Worm (Caenorhabditis elegans) whole organism, L4 larva: Measurements from ENCODE around the gene nhr-50.

Experiments used
- ceh-82 ChIP-seq: sonication (generic microtip); optimal IDR thresholded peaks from 2 replicates; lab custom pipeline; 2017; ENCODE audit warnings: missing biosample characterization, missing genetic modification characterization
- fos-1 ChIP-seq: fragments of 150-350 bp; optimal IDR thresholded peaks from 2 replicates; lab custom pipeline; 2014; ENCODE audit warnings: missing biosample characterization, missing genetic modification characterization
- lin-39 ChIP-seq: fragments of 150-350 bp; optimal IDR thresholded peaks from 2 replicates; lab custom pipeline; 2014; ENCODE audit warnings: missing biosample characterization, missing genetic modification reagents, missing genetic modification characterization
- mep-1 ChIP-seq: fragments of 150-350 bp; sonication (generic microtip); optimal IDR thresholded peaks from 3 replicates; lab custom pipeline; 2014; ENCODE audit warnings: missing biosample characterization, missing genetic modification characterization
- spr-3 ChIP-seq: fragments of 200-800 bp; sonication (Bioruptor generic); optimal IDR thresholded peaks from 2 replicates; lab custom pipeline; 2018; ENCODE audit warnings: mild to moderate bottlenecking, missing genetic modification characterization, missing compliant biosample characterization
- zag-1 ChIP-seq: fragments of 150-350 bp; optimal IDR thresholded peaks from 2 replicates; lab custom pipeline; 2014; ENCODE audit warnings: missing biosample characterization, missing genetic modification characterization

DNA sequence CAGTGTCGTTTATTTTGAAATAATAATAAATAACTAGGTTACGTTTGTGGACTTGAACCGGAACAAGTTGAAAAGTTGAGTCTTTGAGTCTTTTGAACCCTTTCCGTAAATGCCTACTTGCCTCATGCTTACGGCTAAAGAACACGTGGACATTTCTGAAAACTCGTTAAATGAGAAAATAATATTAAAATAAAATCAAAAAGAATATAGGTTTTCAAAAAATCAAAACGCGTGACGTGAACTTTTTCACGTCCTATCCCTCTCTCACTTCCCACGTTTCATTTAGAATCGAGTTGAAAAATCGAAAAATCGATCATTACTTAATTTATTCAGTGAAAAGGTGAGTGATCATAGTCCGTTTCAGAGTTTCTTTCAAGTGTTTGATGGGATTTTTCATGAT, 48.7 kb upstream of the nhr-50 start, which contains the start of gene best-12:
- TF ChIP-seq mep-1 (tag; lab: Kevin White, UChicago) (no peak), fos-1 (no peak), zag-1 (tag; lab: Kevin White, UChicago) (no peak), spr-3 (no peak), lin-39 (no peak), ceh-82 (tag; lab: Kevin White, UChicago) (no peak)
